Fruit fly (Drosophila melanogaster): ENCODE measurements around the gene CG17806.
A peak's percentile ranks its signal among the peaks of the same experiment; 100 is the strongest.

CG17806 gene

DNA sequence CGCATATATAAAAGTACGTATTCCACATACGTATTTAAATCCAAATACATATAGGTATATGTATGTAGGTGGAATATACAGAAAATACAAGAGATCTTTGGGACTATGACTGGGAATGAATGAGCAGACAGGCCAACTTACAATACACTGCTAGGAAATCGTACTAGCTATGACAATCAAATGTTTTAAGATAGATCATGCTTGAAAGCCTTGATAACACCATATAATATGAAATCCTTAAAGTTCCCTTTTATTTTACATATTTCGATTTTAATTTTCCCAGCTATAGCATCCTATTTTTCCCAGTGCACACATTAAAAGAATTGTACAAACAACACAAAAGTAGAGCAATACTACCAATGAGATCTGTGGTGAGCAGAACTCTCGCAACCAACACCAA is 21.7 kb downstream of the CG17806 start (continued):
- TF ChIP-seq CG10321 (GFP tag; IDR thresholded peaks at IDR 0.05) (peak; percentile 57), Eip74EF (GFP tag; optimal IDR thresholded peaks at IDR 0.05) (peak in 1 of 2 experiments; percentile 82), Atf3 (GFP tag; optimal IDR thresholded peaks at IDR 0.05) (peak; percentile 55), CG11093 (GFP tag; IDR thresholded peaks at IDR 0.05) (peak; percentile 42; the same call in 2 of the 3 replicates), CG9215 (GFP tag; IDR thresholded peaks at IDR 0.05) (peak; percentile 82), CG13287 (GFP tag; IDR thresholded peaks at IDR 0.05; ENCODE audit: partially characterized antibody) (no peak), mam (GFP tag; optimal IDR thresholded peaks at IDR 0.05) (peak; percentile 82), Dbx (GFP tag; IDR thresholded peaks at IDR 0.05) (peak; percentile 88), CG4282 (GFP tag; optimal IDR thresholded peaks at IDR 0.05) (no peak), CG2129 (GFP tag; IDR thresholded peaks at IDR 0.05; ENCODE audit: partially characterized antibody) (no peak), tna (GFP tag; IDR thresholded peaks at IDR 0.05; ENCODE audit: partially characterized antibody) (no peak), NfI (GFP tag; optimal IDR thresholded peaks at IDR 0.05) (peak; percentile 77), CG3995 (GFP tag; optimal IDR thresholded peaks at IDR 0.05) (peak; percentile 0), CG1233 (GFP tag; optimal IDR thresholded peaks at IDR 0.05) (peak; percentile 53), trh (GFP tag; optimal IDR thresholded peaks at IDR 0.05) (peak; percentile 49), CG12071 (GFP tag; optimal IDR thresholded peaks at IDR 0.05) (peak; percentile 61), CG11723 (GFP tag; optimal IDR thresholded peaks at IDR 0.05) (peak; percentile 54), Doc2 (GFP tag; IDR thresholded peaks at IDR 0.05) (peak; percentile 39; the same call in 1 of the 2 replicates), CG16779 (GFP tag; IDR thresholded peaks at IDR 0.05) (peak; percentile 76), unpg (GFP tag; optimal IDR thresholded peaks at IDR 0.05) (peak; percentile 89), Gug (GFP tag; IDR thresholded peaks at IDR 0.05) (peak; percentile 69; the same call in 3 of the 4 replicates), CG14965 (GFP tag; optimal IDR thresholded peaks at IDR 0.05; ENCODE audit: borderline replicate concordance) (no peak), croc (GFP tag; conservative IDR thresholded peaks at IDR 0.05) (peak; percentile 78), klu (GFP tag; IDR thresholded peaks at IDR 0.05) (peak; percentile 76), sisA (GFP tag; IDR thresholded peaks at IDR 0.05) (peak; percentile 80), rib (GFP tag; IDR thresholded peaks at IDR 0.05) (peak; percentile 77), Six4 (GFP tag; optimal IDR thresholded peaks at IDR 0.05) (peak; percentile 46), pfk (GFP tag; optimal IDR thresholded peaks at IDR 0.05) (no peak), Hsf (GFP tag; optimal IDR thresholded peaks at IDR 0.05) (peak; percentile 63), oc (tag; optimal IDR thresholded peaks at IDR 0.05) (peak; percentile 72), Side (GFP tag; optimal IDR thresholded peaks at IDR 0.05) (peak; percentile 71), sc (optimal IDR thresholded peaks at IDR 0.05) (no peak), sc (GFP tag; optimal IDR thresholded peaks at IDR 0.05) (peak; percentile 15), dmrt11E (tag; optimal IDR thresholded peaks at IDR 0.05) (no peak), ci (GFP tag; IDR thresholded peaks at IDR 0.05) (peak; percentile 90), seq (GFP tag; IDR thresholded peaks at IDR 0.05) (peak; percentile 79), CG10274 (GFP tag; optimal IDR thresholded peaks at IDR 0.05) (peak; percentile 47), ken (GFP tag; IDR thresholded peaks at IDR 0.05) (peak; percentile 83), C15 (GFP tag; IDR thresholded peaks at IDR 0.05) (peak; percentile 47; the same call in 1 of the 3 replicates), HLHmδ (GFP tag; optimal IDR thresholded peaks at IDR 0.05) (no peak), Fer2 (tag; optimal IDR thresholded peaks at IDR 0.05) (peak; percentile 87), CG17328 (GFP tag; IDR thresholded peaks at IDR 0.05) (peak; percentile 72), Hr51 (GFP tag; optimal IDR thresholded peaks at IDR 0.05) (peak; percentile 19 to 84), Optix (GFP tag; IDR thresholded peaks at IDR 0.05) (0 out of 3 replicates have a peak, but pooled peaks have one; percentile 43), Camta (GFP tag; optimal IDR thresholded peaks at IDR 0.05) (peak; percentile 72), CG17802 (tag; optimal IDR thresholded peaks at IDR 0.05) (no peak)
